Worm (Caenorhabditis elegans): Measurements from ENCODE around the gene appg-2.

appg-2 gene

ce11 chrII:8800830-8801229 lies at the start of gene appg-2:
TSS of gene appg-2 (plus strand) at chrII:8801130.
- TF ChIP-seq rcor-1 (GFP tag; IDR thresholded peaks at IDR 0.05) (no peak), hsf-1 (GFP tag; IDR thresholded peaks at IDR 0.05) (no peak), egl-44 (GFP tag; IDR thresholded peaks at IDR 0.05) (no peak), zfh-2 (GFP tag; conservative IDR thresholded peaks at IDR 0.05) (0 out of 2 replicates have a peak, but pooled peaks have one; percentile 17), B0035.1 (tag; optimal IDR thresholded peaks at IDR 0.05) (no peak)

ce11 chrII:8751686-8752085 lies 49.2 kb upstream of the appg-2 start, which contains the start of gene atf-2:
TSS of gene atf-2 (plus strand) at chrII:8751986.
- TF ChIP-seq somi-1 (GFP tag; optimal IDR thresholded peaks at IDR 0.05) = no peak
- no peak for TF ChIP-seq nfyb-1 (GFP tag; IDR thresholded peaks at IDR 0.05)
- no peak for TF ChIP-seq F49E8.2 (tag; optimal IDR thresholded peaks at IDR 0.05; ENCODE audit: insufficient read depth)
- TF ChIP-seq Y79H2A.3 (GFP tag; conservative IDR thresholded peaks at IDR 0.05) = no peak
- TF ChIP-seq bed-1 (GFP tag; IDR thresholded peaks at IDR 0.05) = no peak

ce11 chrII:8755270-8755669 lies 45.7 kb upstream of the appg-2 start, which contains the start of gene K08F8.7:
TSS of gene K08F8.7 (minus strand) at chrII:8755370.
- TF ChIP-seq K11D2.4 (GFP tag; IDR thresholded peaks at IDR 0.05) = no peak
- TF ChIP-seq xnd-1 (tag; optimal IDR thresholded peaks at IDR 0.05) = no peak
- no peak for TF ChIP-seq efl-1 (GFP tag; optimal IDR thresholded peaks at IDR 0.05)
- no peak for TF ChIP-seq madf-3 (GFP tag; IDR thresholded peaks at IDR 0.05)
- TF ChIP-seq snpc-1.1 (tag; optimal IDR thresholded peaks at IDR 0.05; ENCODE audit: insufficient read depth) = no peak
- TF ChIP-seq nfya-1 (tag; optimal IDR thresholded peaks at IDR 0.05; ENCODE audit: borderline replicate concordance, insufficient read depth) = no peak
- TF ChIP-seq nhr-80 (tag; optimal IDR thresholded peaks at IDR 0.05) = no peak
- TF ChIP-seq sea-2 (GFP tag; IDR thresholded peaks at IDR 0.05) = no peak
- TF ChIP-seq attf-3 (GFP tag; conservative IDR thresholded peaks at IDR 0.05) = no peak
- TF ChIP-seq egrh-3 (GFP tag; IDR thresholded peaks at IDR 0.05) = no peak
- TF ChIP-seq athp-1 (tag; optimal IDR thresholded peaks at IDR 0.05) = no peak
- no peak for TF ChIP-seq zim-3 (tag; optimal IDR thresholded peaks at IDR 0.05)
- no peak for TF ChIP-seq B0261.1 (tag; optimal IDR thresholded peaks at IDR 0.05)
- no peak for TF ChIP-seq die-1 (tag; optimal IDR thresholded peaks at IDR 0.05)
- no peak for TF ChIP-seq nhr-179 (tag; optimal IDR thresholded peaks at IDR 0.05)
- no peak for TF ChIP-seq T26A5.8 (tag; optimal IDR thresholded peaks at IDR 0.05)
- no peak for TF ChIP-seq lsy-27 (tag; optimal IDR thresholded peaks at IDR 0.05; ENCODE audit: borderline replicate concordance, insufficient read depth)

ce11 chrII:8759493-8759892 lies 41.4 kb upstream of the appg-2 start, which contains the start of gene fut-1:
TSS of gene fut-1 (minus strand) at chrII:8759593.
- TF ChIP-seq F57C9.4 (tag; optimal IDR thresholded peaks at IDR 0.05) (no peak), lsl-1 (GFP tag; optimal IDR thresholded peaks at IDR 0.05) (no peak), ztf-3 (GFP tag; optimal IDR thresholded peaks at IDR 0.05) (no peak), snpc-1.3 (tag; optimal IDR thresholded peaks at IDR 0.05; ENCODE audit: insufficient read depth) (no peak), aptf-2 (GFP tag; conservative IDR thresholded peaks at IDR 0.05) (no peak), F33H1.4 (GFP tag; IDR thresholded peaks at IDR 0.05) (no peak)

- peak; percentile 55 for TF ChIP-seq nhr-80 (tag; optimal IDR thresholded peaks at IDR 0.05)
- TF ChIP-seq hmg-20 (GFP tag; IDR thresholded peaks at IDR 0.05) = no peak
Observed at ce11 chrII:8761739-8762138, 39.2 kb upstream of the appg-2 start.
